Worm (Caenorhabditis elegans) whole organism, L4 larva: Measurements from ENCODE around the gene T09F5.20.

Experiments
- F26F4.8 ChIP-seq: fragments of 200-800 bp; sonication (Bioruptor generic); conservative IDR thresholded peaks from 2 replicates; pipeline ENCODE4 v1.3.6; 2022; ENCODE audit warnings: missing genetic modification characterization, missing compliant biosample characterization
- F44E2.7 ChIP-seq: fragments of 200-800 bp; sonication (Bioruptor generic); IDR thresholded peaks from 2 replicates; pipeline ENCODE4 v2.1.2; 2022; ENCODE audit warnings: missing genetic modification characterization, missing compliant biosample characterization
- Y105C5A.15 ChIP-seq: fragments of 200-800 bp; sonication (Bioruptor generic); IDR thresholded peaks from 2 replicates; pipeline ENCODE4 v1.3.6; 2022; ENCODE audit warnings: missing genetic modification characterization, missing compliant biosample characterization
- ZK546.5 ChIP-seq, 2 experiments: sonication (generic microtip); optimal IDR thresholded peaks; 2 replicates each; lab custom pipeline; 2017; ENCODE audit warnings: missing biosample characterization in 2 of 2, missing genetic modification characterization in 2 of 2
- aha-1 ChIP-seq: fragments of 150-350 bp; peaks from one replicate; lab custom pipeline; 2014; ENCODE audit warnings: missing biosample characterization, missing genetic modification characterization
- ceh-82 ChIP-seq: sonication (generic microtip); optimal IDR thresholded peaks from 2 replicates; lab custom pipeline; 2017; ENCODE audit warnings: missing biosample characterization, missing genetic modification characterization
- cey-2 ChIP-seq: sonication (generic microtip); optimal IDR thresholded peaks from 3 replicates; lab custom pipeline; 2017; ENCODE audit warnings: missing genetic modification characterization, mild to moderate bottlenecking, missing compliant biosample characterization, antibody characterized with exemption, borderline replicate concordance; ENCODE audit not compliant: insufficient read depth
- ctbp-1 ChIP-seq: fragments of 200-800 bp; sonication (Bioruptor generic); IDR thresholded peaks from 2 replicates; pipeline ENCODE4 v1.3.6; 2022; ENCODE audit warnings: missing genetic modification reagents, missing genetic modification characterization, missing compliant biosample characterization
- daf-16 ChIP-seq, 3 experiments: sonication (generic microtip); optimal IDR thresholded peaks; 2 replicates each; lab custom pipeline; 2016 to 2017; ENCODE audit warnings: missing genetic modification characterization in 3 of 3, missing genetic modification reagents in 3 of 3, mild to moderate bottlenecking in 2 of 3, missing compliant biosample characterization in 2 of 3, missing biosample characterization in 1 of 3, moderate library complexity in 1 of 3
- dmd-6 ChIP-seq: fragments of 200-800 bp; sonication (Bioruptor generic); IDR thresholded peaks from 2 replicates; pipeline ENCODE4 v1.3.6; 2022; ENCODE audit warnings: missing genetic modification reagents, missing genetic modification characterization, missing compliant biosample characterization
- dmd-8 ChIP-seq: fragments of 200-800 bp; sonication (Bioruptor generic); IDR thresholded peaks from 2 replicates; pipeline ENCODE4 v1.3.6; 2022; ENCODE audit warnings: missing genetic modification characterization, missing compliant biosample characterization
- dve-1 ChIP-seq: sonication (generic microtip); optimal IDR thresholded peaks from 2 replicates; lab custom pipeline; 2017; ENCODE audit warnings: antibody characterized with exemption, mild to moderate bottlenecking, missing genetic modification characterization, missing compliant biosample characterization; ENCODE audit not compliant: insufficient read depth
- egl-43 ChIP-seq: fragments of 200-800 bp; sonication (Bioruptor generic); IDR thresholded peaks from 2 replicates; pipeline ENCODE4 v1.3.6; 2022; ENCODE audit warnings: missing genetic modification reagents, missing genetic modification characterization, missing compliant biosample characterization
- hlh-11 ChIP-seq: fragments of 200-800 bp; sonication (Bioruptor generic); optimal IDR thresholded peaks from 2 replicates; lab custom pipeline; 2018; ENCODE audit warnings: mild to moderate bottlenecking, missing genetic modification characterization, missing compliant biosample characterization
- hlh-30 ChIP-seq: sonication (generic microtip); optimal IDR thresholded peaks from 2 replicates; lab custom pipeline; 2017; ENCODE audit warnings: antibody characterized with exemption, mild to moderate bottlenecking, missing genetic modification characterization, missing compliant biosample characterization; ENCODE audit not compliant: insufficient read depth
- jun-1 ChIP-seq: fragments of 150-350 bp; optimal IDR thresholded peaks from 2 replicates; lab custom pipeline; 2014; ENCODE audit warnings: missing biosample characterization, missing genetic modification reagents, missing genetic modification characterization
- lir-3 ChIP-seq: sonication (generic microtip); optimal IDR thresholded peaks from 2 replicates; lab custom pipeline; 2016; ENCODE audit warnings: mild to moderate bottlenecking, missing genetic modification characterization, missing compliant biosample characterization
- madf-5 ChIP-seq, 2 experiments: fragments of 200-800 bp; sonication (Bioruptor generic); IDR thresholded peaks; 2 replicates each; pipeline ENCODE4 v1.3.6; 2022; ENCODE audit warnings: missing compliant biosample characterization in 2 of 2, missing genetic modification characterization in 2 of 2
- mes-2 ChIP-seq: sonication (generic microtip); optimal IDR thresholded peaks from 2 replicates; lab custom pipeline; 2016; ENCODE audit warnings: missing genotype, mild to moderate bottlenecking, missing genetic modification characterization, missing compliant biosample characterization; ENCODE audit not compliant: poor library complexity, severe bottlenecking
- nhr-111 ChIP-seq: fragments of 200-800 bp; sonication (Bioruptor generic); optimal IDR thresholded peaks from 2 replicates; lab custom pipeline; 2018; ENCODE audit warnings: mild to moderate bottlenecking, missing genetic modification characterization, missing compliant biosample characterization
- nhr-237 ChIP-seq: sonication (generic microtip); optimal IDR thresholded peaks from 2 replicates; lab custom pipeline; 2017; ENCODE audit warnings: missing biosample characterization, missing genetic modification characterization
- nhr-77 ChIP-seq: fragments of 150-350 bp; optimal IDR thresholded peaks from 2 replicates; lab custom pipeline; 2014; ENCODE audit warnings: missing biosample characterization, missing genetic modification characterization
- pqm-1 ChIP-seq: sonication (generic microtip); optimal IDR thresholded peaks from 2 replicates; lab custom pipeline; 2017; ENCODE audit warnings: missing biosample characterization, missing genetic modification characterization
- saeg-2 ChIP-seq: fragments of 200-800 bp; sonication (Bioruptor generic); IDR thresholded peaks from 2 replicates; pipeline ENCODE4 v1.3.6; 2022; ENCODE audit warnings: missing genetic modification reagents, missing genetic modification characterization, missing compliant biosample characterization
- skn-1 ChIP-seq: fragments of 150-350 bp; optimal IDR thresholded peaks from 2 replicates; lab custom pipeline; 2014; ENCODE audit warnings: missing biosample characterization, missing genetic modification characterization
- spr-3 ChIP-seq: fragments of 200-800 bp; sonication (Bioruptor generic); optimal IDR thresholded peaks from 2 replicates; lab custom pipeline; 2018; ENCODE audit warnings: mild to moderate bottlenecking, missing genetic modification characterization, missing compliant biosample characterization
- tra-1 ChIP-seq: fragments of 200-800 bp; sonication (Bioruptor generic); IDR thresholded peaks from 2 replicates; pipeline ENCODE4 v1.3.6; 2022; ENCODE audit warnings: missing genetic modification reagents, missing genetic modification characterization, missing compliant biosample characterization
- zfp-3 ChIP-seq: fragments of 200-800 bp; sonication (Bioruptor generic); conservative IDR thresholded peaks from 2 replicates; pipeline ENCODE4 v1.3.6; 2022; ENCODE audit warnings: missing genetic modification reagents, missing genetic modification characterization, missing compliant biosample characterization
- ztf-11 ChIP-seq: fragments of 150-350 bp; optimal IDR thresholded peaks from 2 replicates; lab custom pipeline; 2014; ENCODE audit warnings: missing biosample characterization, missing genetic modification characterization

The T09F5.20 gene

DNA sequence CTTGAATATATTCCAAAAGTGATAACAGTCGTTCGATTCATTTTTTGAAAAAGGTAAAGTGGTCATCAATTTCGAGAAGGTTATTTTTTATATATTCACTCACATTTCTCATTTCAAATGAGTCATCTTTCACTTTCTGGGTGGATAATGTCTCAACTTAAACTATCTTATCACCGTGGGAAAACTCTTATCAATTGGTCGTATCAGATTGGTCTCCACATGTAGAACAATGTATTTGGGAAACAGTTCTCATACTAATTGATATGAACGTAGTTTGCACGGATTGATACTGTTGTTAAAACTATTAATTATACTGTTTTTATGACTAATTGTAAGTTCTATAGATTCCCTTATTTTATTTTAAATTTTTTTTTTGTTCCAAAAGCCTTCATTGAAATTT is 13.9 kb downstream of the T09F5.20 start (continued):
- TF ChIP-seq lir-3 (no peak), spr-3 (GFP tag; lab: Kevin White, UChicago) (no peak), ctbp-1 (no peak), daf-16 (GFP tag; optimal IDR thresholded peaks at IDR 0.05; lab: Kevin White, UChicago) (no peak), daf-16 (tag; optimal IDR thresholded peaks at IDR 0.05; lab: Kevin White, UChicago) (peak; percentile 25), mes-2 (tag; lab: Kevin White, UChicago) (no peak), nhr-111 (GFP tag; lab: Kevin White, UChicago) (no peak), saeg-2 (no peak), zfp-3 (GFP tag; lab: Robert Waterston, UW) (no peak), madf-5 (GFP tag; IDR thresholded peaks at IDR 0.05; lab: Robert Waterston, UW) (no peak), pqm-1 (no peak), cey-2 (no peak), dmd-6 (GFP tag; lab: Robert Waterston, UW) (peak; percentile 16; the same call in 1 of the 2 replicates)

DNA sequence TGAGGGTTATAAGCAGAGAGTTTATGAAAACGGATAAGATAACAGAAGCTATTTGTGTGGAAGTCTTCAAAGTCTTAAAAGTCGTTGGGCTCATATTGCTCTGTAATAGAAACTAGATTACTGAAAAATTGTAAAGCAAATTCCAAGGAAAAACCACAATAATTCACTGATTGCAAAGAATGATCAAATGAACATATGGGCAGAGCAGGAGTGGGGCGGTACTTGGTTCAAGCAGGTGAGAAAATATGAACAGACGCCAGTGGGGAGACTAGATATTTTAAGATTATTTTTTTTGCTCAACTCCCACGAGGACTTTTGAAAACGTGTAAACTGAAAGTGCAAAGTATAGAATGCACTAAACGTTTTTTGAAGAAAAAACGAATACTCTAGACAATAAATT is 15.3 kb downstream of the T09F5.20 start, which contains the start of gene str-171:
str-171 (minus strand) TSS at position 101 of the 400 bp plus-strand sequence.
- TF ChIP-seq dmd-6 (GFP tag; lab: Robert Waterston, UW) (no peak), spr-3 (GFP tag; lab: Kevin White, UChicago) (no peak)

DNA sequence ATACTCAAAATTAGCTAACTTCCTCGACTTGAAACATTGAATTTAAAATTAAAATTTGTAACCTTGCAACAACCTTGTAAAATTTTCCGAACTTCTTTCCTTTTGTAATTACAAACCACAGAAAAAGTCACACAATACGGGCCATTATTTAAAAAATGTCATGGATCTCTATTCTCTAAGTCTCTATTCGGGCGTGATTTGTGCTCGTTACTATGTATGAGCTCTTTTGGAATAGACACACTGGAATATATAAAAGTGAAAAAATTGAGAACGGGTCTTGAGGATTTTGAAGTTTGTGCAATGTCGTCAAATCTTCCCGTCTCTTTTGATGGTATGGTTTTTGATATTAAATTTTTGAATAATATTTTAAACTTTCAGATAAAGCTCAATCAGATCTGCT is 19.7 kb downstream of the T09F5.20 start, which contains the start of gene srr-7:
srr-7 (plus strand) TSS at position 301 of the 400 bp plus-strand sequence.
- TF ChIP-seq ZK546.5 (tag; optimal IDR thresholded peaks at IDR 0.05; lab: Kevin White, UChicago): no peak
- TF ChIP-seq hlh-30 (tag; lab: Kevin White, UChicago): no peak
- TF ChIP-seq Y105C5A.15: no peak
- TF ChIP-seq dmd-8 (GFP tag; lab: Robert Waterston, UW): no peak
- TF ChIP-seq nhr-237: no peak
- TF ChIP-seq hlh-11 (tag; lab: Kevin White, UChicago): no peak
- no peak for TF ChIP-seq skn-1 (tag; lab: Kevin White, UChicago)
- TF ChIP-seq F44E2.7 (GFP tag; lab: Robert Waterston, UW): no peak
- TF ChIP-seq spr-3 (GFP tag; lab: Kevin White, UChicago): no peak
- no peak for TF ChIP-seq lir-3
- TF ChIP-seq egl-43 (GFP tag; lab: Robert Waterston, UW): no peak
- no peak for TF ChIP-seq ztf-11
- no peak for TF ChIP-seq tra-1 (GFP tag; lab: Robert Waterston, UW)

DNA sequence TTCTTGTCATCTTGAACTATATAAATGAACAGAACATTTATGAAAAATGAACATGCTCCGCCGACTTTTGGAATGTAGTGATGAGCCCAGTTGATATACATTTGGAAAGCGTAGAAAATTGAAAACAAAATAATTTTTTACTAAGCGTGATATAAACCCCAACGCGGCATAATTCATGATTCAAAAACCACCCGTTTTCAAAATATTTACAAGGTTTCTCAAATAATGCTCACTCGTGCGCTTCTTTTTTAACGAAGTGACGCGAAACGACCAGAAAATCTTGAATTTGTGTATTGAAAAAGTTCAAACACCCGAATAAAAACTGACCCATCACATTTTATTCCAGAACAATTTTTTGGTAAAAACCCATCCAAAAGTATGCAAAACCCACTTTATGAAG is 20.3 kb downstream of the T09F5.20 start, which contains the start of gene srj-27:
srj-27 (minus strand) TSS at position 101 of the 400 bp plus-strand sequence.
- TF ChIP-seq tra-1 (GFP tag; lab: Robert Waterston, UW): no peak
- TF ChIP-seq mes-2 (tag; lab: Kevin White, UChicago): no peak
- TF ChIP-seq ceh-82 (tag; lab: Kevin White, UChicago): no peak
- no peak for TF ChIP-seq aha-1 (tag; lab: Kevin White, UChicago)
- no peak for TF ChIP-seq jun-1 (tag; lab: Kevin White, UChicago)
- TF ChIP-seq nhr-77 (tag; lab: Kevin White, UChicago): no peak
- TF ChIP-seq ZK546.5 (tag; optimal IDR thresholded peaks at IDR 0.05; lab: Kevin White, UChicago): no peak
- no peak for TF ChIP-seq F26F4.8

DNA sequence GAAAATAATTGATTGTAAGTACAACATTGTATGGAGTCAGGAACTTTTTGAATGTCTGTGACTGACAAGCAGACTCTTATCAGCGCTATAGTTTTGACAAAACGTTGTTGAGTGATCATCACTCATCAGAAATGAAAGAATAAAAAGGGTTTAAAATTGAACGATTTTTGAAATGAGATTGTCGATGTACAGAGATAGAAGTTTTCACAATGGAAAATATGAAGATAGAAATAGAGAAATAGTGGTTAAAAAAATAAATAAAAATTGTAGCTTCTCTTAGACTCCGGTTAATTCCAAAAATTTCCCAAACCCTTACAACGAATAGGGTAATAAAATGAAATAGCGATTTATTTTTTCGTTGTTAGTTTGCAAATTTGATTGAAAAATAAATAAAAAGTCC is 22.5 kb downstream of the T09F5.20 start, which contains the start of gene ugt-30:
ugt-30 (minus strand) TSS at position 101 of the 400 bp plus-strand sequence.
- TF ChIP-seq dmd-6 (GFP tag; lab: Robert Waterston, UW): peak; percentile 40; the same call in 1 of the 2 replicates

DNA sequence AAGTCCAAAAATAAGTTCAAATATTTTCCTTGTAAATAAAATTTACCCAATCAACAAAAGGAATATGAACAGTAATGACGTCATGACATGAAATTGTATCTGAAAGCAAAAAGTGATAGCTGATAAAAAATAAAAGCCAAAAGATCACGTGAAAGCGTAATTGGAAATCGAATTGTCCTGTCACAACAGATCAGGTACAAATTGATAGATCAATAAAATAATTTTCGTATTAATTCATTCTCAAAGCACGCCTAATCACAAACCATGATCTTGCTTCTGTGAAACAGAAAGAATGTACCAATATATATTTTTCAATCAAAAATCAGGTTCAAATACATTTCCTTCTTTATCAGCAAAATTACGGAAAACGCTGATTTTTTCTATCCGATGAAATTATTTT is 28.2 kb downstream of the T09F5.20 start, which contains the start of gene flor-1:
flor-1 (minus strand) TSS at position 101 of the 400 bp plus-strand sequence.
- TF ChIP-seq Y105C5A.15 (no peak), dve-1 (peak; percentile 20)
